Worm (Caenorhabditis elegans): ENCODE measurements around the gene srh-11.
A peak's percentile ranks its signal among the peaks of the same experiment; 100 is the strongest.

ce11 chrX:8326394-8326793 lies 7.5 kb upstream of the srh-11 start, which contains the start of gene R09F10.8:
- TF ChIP-seq lir-1 (GFP tag; conservative IDR thresholded peaks at IDR 0.05): no peak
- TF ChIP-seq ceh-79 (tag; optimal IDR thresholded peaks at IDR 0.05): no peak
- no peak for TF ChIP-seq ets-4 (GFP tag; optimal IDR thresholded peaks at IDR 0.05)
- peak; percentile 32 for TF ChIP-seq efl-1 (GFP tag; optimal IDR thresholded peaks at IDR 0.05)
- no peak for TF ChIP-seq ztf-25 (GFP tag; IDR thresholded peaks at IDR 0.05)
- TF ChIP-seq madf-3 (GFP tag; IDR thresholded peaks at IDR 0.05): no peak
- no peak for TF ChIP-seq F33H1.4 (GFP tag; IDR thresholded peaks at IDR 0.05)
- no peak for TF ChIP-seq tbp1 (GFP tag; optimal IDR thresholded peaks at IDR 0.05)
- no peak for TF ChIP-seq snpc-1.1 (tag; optimal IDR thresholded peaks at IDR 0.05; ENCODE audit: insufficient read depth)
- TF ChIP-seq hmg-1.2 (GFP tag; IDR thresholded peaks at IDR 0.05): no peak
- TF ChIP-seq egl-44 (GFP tag; IDR thresholded peaks at IDR 0.05): no peak
- TF ChIP-seq cebp-2 (GFP tag; IDR thresholded peaks at IDR 0.05): no peak
- TF ChIP-seq hlh-26 (GFP tag; conservative IDR thresholded peaks at IDR 0.05): no peak
- TF ChIP-seq ZK185.1 (tag; optimal IDR thresholded peaks at IDR 0.05; ENCODE audit: poor library complexity, severe bottlenecking): no peak
